Fruit fly (Drosophila melanogaster): ENCODE measurements around the gene CG42542.

- TF ChIP-seq ttk (optimal IDR thresholded peaks at IDR 0.05) (no peak), psq (optimal IDR thresholded peaks at IDR 0.05) (no peak), insv (optimal IDR thresholded peaks at IDR 0.05) (no peak)
Observed at dm6 chr3R:15231635-15232138, 35.3 kb downstream of the CG42542 start.
